Fruit fly (Drosophila melanogaster) whole organism, embryonic: ENCODE measurements around the gene CG32695.

ENCODE experiments used
- ATbp ChIP-seq: fragments of 200-800 bp; sonication (Bioruptor generic); optimal IDR thresholded peaks from 2 replicates; lab custom pipeline; 2017; ENCODE audit warnings: missing biosample characterization, mild to moderate bottlenecking, missing genetic modification characterization, missing genetic modification reagents
- Asciz ChIP-seq: fragments of 200-800 bp; sonication (Bioruptor generic); optimal IDR thresholded peaks from 2 replicates; lab custom pipeline; 2017; ENCODE audit warnings: missing biosample characterization, mild to moderate bottlenecking, missing genetic modification characterization, missing genetic modification reagents
- Awh ChIP-seq: fragments of 200-800 bp; sonication (Bioruptor generic); IDR thresholded peaks from 2 replicates; pipeline ENCODE4, ENCODE4 v1.3.6; 2022; ENCODE audit warnings: missing biosample characterization, missing genetic modification characterization
- CG12104 ChIP-seq: fragments of 200-800 bp; sonication (Bioruptor generic); optimal IDR thresholded peaks from 3 replicates; lab custom pipeline; 2016; ENCODE audit warnings: missing biosample characterization, missing genetic modification characterization
- CG13424 ChIP-seq: fragments of 200-800 bp; sonication (Bioruptor generic); optimal IDR thresholded peaks from 2 replicates; lab custom pipeline; 2019; ENCODE audit warnings: missing biosample characterization, mild to moderate bottlenecking, missing genetic modification characterization, moderate library complexity
- CG14710 ChIP-seq: fragments of 200-800 bp; sonication (Bioruptor generic); optimal IDR thresholded peaks from 3 replicates; lab custom pipeline; 2019; ENCODE audit warnings: missing biosample characterization, mild to moderate bottlenecking, missing genetic modification characterization, moderate library complexity
- CG17328 ChIP-seq: fragments of 200-800 bp; sonication (Bioruptor generic); IDR thresholded peaks from 2 replicates; pipeline ENCODE4 v1.3.6; 2022; ENCODE audit warnings: missing biosample characterization, missing genetic modification characterization
- CG17829 ChIP-seq: fragments of 200-800 bp; optimal IDR thresholded peaks from 2 replicates; lab custom pipeline; 2019; ENCODE audit warnings: missing biosample characterization, mild to moderate bottlenecking, missing genetic modification characterization, moderate library complexity
- CG2116 ChIP-seq: fragments of 200-800 bp; sonication (Bioruptor generic); optimal IDR thresholded peaks from 3 replicates; lab custom pipeline; 2018; ENCODE audit warnings: missing biosample characterization, mild to moderate bottlenecking, missing genetic modification characterization
- CG2202 ChIP-seq: fragments of 200-800 bp; sonication (Bioruptor generic); optimal IDR thresholded peaks from 2 replicates; lab custom pipeline; 2018; ENCODE audit warnings: missing biosample characterization, mild to moderate bottlenecking, missing genetic modification characterization
- CG2712 ChIP-seq: fragments of 200-800 bp; optimal IDR thresholded peaks from 3 replicates; lab custom pipeline; 2019; ENCODE audit warnings: missing biosample characterization, mild to moderate bottlenecking, missing genetic modification characterization, moderate library complexity
- CG3407 ChIP-seq: fragments of 200-800 bp; sonication (Bioruptor generic); optimal IDR thresholded peaks from 2 replicates; lab custom pipeline; 2018; ENCODE audit warnings: missing biosample characterization, mild to moderate bottlenecking, missing genetic modification characterization
- CG3838 ChIP-seq: fragments of 200-800 bp; sonication (Bioruptor generic); optimal IDR thresholded peaks from 3 replicates; lab custom pipeline; 2016; ENCODE audit warnings: missing biosample characterization, missing genetic modification characterization
- CG7745 ChIP-seq: fragments of 200-800 bp; sonication (Bioruptor generic); optimal IDR thresholded peaks from 2 replicates; lab custom pipeline; 2018; ENCODE audit warnings: missing biosample characterization, mild to moderate bottlenecking, missing genetic modification characterization, moderate library complexity
- CG7786 ChIP-seq: fragments of 200-800 bp; sonication (Bioruptor generic); optimal IDR thresholded peaks from 2 replicates; lab custom pipeline; 2016; ENCODE audit warnings: missing biosample characterization, missing genetic modification characterization
- CG9797 ChIP-seq: fragments of 200-800 bp; sonication (Bioruptor generic); optimal IDR thresholded peaks from 3 replicates; lab custom pipeline; 2018; ENCODE audit warnings: missing biosample characterization, mild to moderate bottlenecking, missing genetic modification characterization
- D19A ChIP-seq: fragments of 200-800 bp; optimal IDR thresholded peaks from 3 replicates; lab custom pipeline; 2019; ENCODE audit warnings: missing biosample characterization, mild to moderate bottlenecking, missing genetic modification characterization, moderate library complexity
- Dip3 ChIP-seq: fragments of 200-800 bp; sonication (Bioruptor generic); optimal IDR thresholded peaks from 3 replicates; lab custom pipeline; 2016; ENCODE audit warnings: missing biosample characterization, missing genetic modification characterization
- Doc3 ChIP-seq: fragments of 200-800 bp; sonication (Bioruptor generic); IDR thresholded peaks from 3 replicates; pipeline ENCODE4 v1.3.6; 2022; ENCODE audit warnings: missing biosample characterization, missing genetic modification characterization; ENCODE audit not compliant: partially characterized antibody
- Gug ChIP-seq: fragments of 200-800 bp; sonication (Bioruptor generic); IDR thresholded peaks from 4 replicates; pipeline ENCODE4 v1.3.6; 2022; ENCODE audit warnings: missing biosample characterization, missing genetic modification characterization
- HHEX ChIP-seq: fragments of 200-800 bp; sonication (Bioruptor generic); optimal IDR thresholded peaks from 3 replicates; lab custom pipeline; 2017; ENCODE audit warnings: missing biosample characterization, mild to moderate bottlenecking, missing genetic modification characterization, missing genetic modification reagents
- Hey ChIP-seq: fragments of 200-800 bp; sonication (Bioruptor generic); optimal IDR thresholded peaks from 3 replicates; lab custom pipeline; 2018; ENCODE audit warnings: missing biosample characterization, mild to moderate bottlenecking, missing genetic modification characterization
- Mes4 ChIP-seq: fragments of 200-800 bp; sonication (Bioruptor generic); optimal IDR thresholded peaks from 2 replicates; lab custom pipeline; 2016; ENCODE audit warnings: missing biosample characterization, missing genetic modification characterization
- Mrtf ChIP-seq: fragments of 200-800 bp; sonication (Bioruptor generic); IDR thresholded peaks from 3 replicates; pipeline ENCODE4 v1.3.6; 2022; ENCODE audit warnings: missing biosample characterization, missing genetic modification characterization
- Myb ChIP-seq: fragments of 200-800 bp; sonication (Bioruptor generic); optimal IDR thresholded peaks from 2 replicates; lab custom pipeline; 2016; ENCODE audit warnings: missing biosample characterization, missing genetic modification characterization
- Nf-YB ChIP-seq: fragments of 200-800 bp; sonication (Bioruptor generic); optimal IDR thresholded peaks from 3 replicates; lab custom pipeline; 2019; ENCODE audit warnings: missing biosample characterization, mild to moderate bottlenecking, missing genetic modification characterization, moderate library complexity
- Oli ChIP-seq: fragments of 200-800 bp; sonication (Bioruptor generic); optimal IDR thresholded peaks from 2 replicates; lab custom pipeline; 2018; ENCODE audit warnings: missing biosample characterization, mild to moderate bottlenecking, missing genetic modification characterization, moderate library complexity
- Ravus ChIP-seq: fragments of 200-800 bp; sonication (Bioruptor generic); IDR thresholded peaks from 2 replicates; pipeline ENCODE4 v1.3.6; 2022; ENCODE audit warnings: missing biosample characterization, missing genetic modification characterization
- Sox100B ChIP-seq: fragments of 200-800 bp; sonication (Bioruptor generic); optimal IDR thresholded peaks from 3 replicates; lab custom pipeline; 2018; ENCODE audit warnings: missing biosample characterization, mild to moderate bottlenecking, missing genetic modification characterization
- Sox102F ChIP-seq: fragments of 200-800 bp; sonication (Bioruptor generic); optimal IDR thresholded peaks from 2 replicates; lab custom pipeline; 2018; ENCODE audit warnings: missing biosample characterization, mild to moderate bottlenecking, missing genetic modification characterization, moderate library complexity
- ase ChIP-seq: fragments of 200-800 bp; sonication (Bioruptor generic); IDR thresholded peaks from 3 replicates; pipeline ENCODE4 v1.3.6; 2022; ENCODE audit warnings: missing biosample characterization, missing genetic modification characterization
- cg ChIP-seq: fragments of 200-800 bp; sonication (Bioruptor generic); optimal IDR thresholded peaks from 3 replicates; lab custom pipeline; 2019; ENCODE audit warnings: missing biosample characterization, mild to moderate bottlenecking, missing genetic modification characterization, moderate library complexity
- croc ChIP-seq: fragments of 200-800 bp; sonication (Bioruptor generic); conservative IDR thresholded peaks from 3 replicates; pipeline ENCODE4 v1.3.6; 2022; ENCODE audit warnings: missing biosample characterization, missing genetic modification characterization
- ewg ChIP-seq: fragments of 200-800 bp; sonication (Bioruptor generic); optimal IDR thresholded peaks from 3 replicates; lab custom pipeline; 2017; ENCODE audit warnings: mild to moderate bottlenecking, missing biosample characterization, missing genetic modification reagents, missing genetic modification characterization
- fd102C ChIP-seq: fragments of 200-800 bp; sonication (Bioruptor generic); optimal IDR thresholded peaks from 2 replicates; lab custom pipeline; 2018; ENCODE audit warnings: missing biosample characterization, mild to moderate bottlenecking, missing genetic modification characterization, moderate library complexity
- fd3F ChIP-seq: fragments of 200-800 bp; sonication (Bioruptor generic); optimal IDR thresholded peaks from 2 replicates; lab custom pipeline; 2018; ENCODE audit warnings: missing biosample characterization, mild to moderate bottlenecking, missing genetic modification characterization, moderate library complexity
- grau ChIP-seq: fragments of 200-800 bp; optimal IDR thresholded peaks from 3 replicates; lab custom pipeline; 2019; ENCODE audit warnings: missing biosample characterization, mild to moderate bottlenecking, missing genetic modification characterization, moderate library complexity
- jing ChIP-seq: fragments of 200-800 bp; sonication (Bioruptor generic); optimal IDR thresholded peaks from 2 replicates; lab custom pipeline; 2018; ENCODE audit warnings: missing biosample characterization, mild to moderate bottlenecking, missing genetic modification characterization
- kay ChIP-seq: fragments of 200-800 bp; sonication (Bioruptor generic); optimal IDR thresholded peaks from 2 replicates; lab custom pipeline; 2016; ENCODE audit warnings: missing biosample characterization, missing genetic modification characterization
- ken ChIP-seq: fragments of 200-800 bp; sonication (Bioruptor generic); IDR thresholded peaks from 3 replicates; pipeline ENCODE4 v1.3.6; 2022; ENCODE audit warnings: missing biosample characterization, missing genetic modification characterization
- kni ChIP-seq: fragments of 200-800 bp; sonication (Bioruptor generic); optimal IDR thresholded peaks from 3 replicates; lab custom pipeline; 2017; ENCODE audit warnings: mild to moderate bottlenecking, missing biosample characterization, missing genetic modification reagents, missing genetic modification characterization
- mam ChIP-seq: fragments of 200-800 bp; sonication (Bioruptor generic); optimal IDR thresholded peaks from 3 replicates; lab custom pipeline; 2016; ENCODE audit warnings: missing biosample characterization, missing genetic modification characterization
- nau ChIP-seq: fragments of 200-800 bp; sonication (Bioruptor generic); optimal IDR thresholded peaks from 3 replicates; lab custom pipeline; 2017; ENCODE audit warnings: missing biosample characterization, mild to moderate bottlenecking, missing genetic modification characterization, missing genetic modification reagents
- nerfin-1 ChIP-seq: fragments of 200-800 bp; sonication (Bioruptor generic); optimal IDR thresholded peaks from 3 replicates; lab custom pipeline; 2019; ENCODE audit warnings: missing biosample characterization, mild to moderate bottlenecking, missing genetic modification characterization, moderate library complexity
- oc ChIP-seq: fragments of 200-800 bp; sonication (Bioruptor generic); optimal IDR thresholded peaks from 2 replicates; lab custom pipeline; 2018; ENCODE audit warnings: missing biosample characterization, mild to moderate bottlenecking, missing genetic modification characterization, moderate library complexity
- phol ChIP-seq: fragments of 200-800 bp; sonication (Bioruptor generic); optimal IDR thresholded peaks from 3 replicates; lab custom pipeline; 2018; ENCODE audit warnings: missing biosample characterization, mild to moderate bottlenecking, missing genetic modification characterization, moderate library complexity
- sc ChIP-seq, 3 experiments: fragments of >200 bp in 2 of 3; fragments of 200-800 bp in 1 of 3; sonication (Bioruptor generic) in 1 of 3; optimal IDR thresholded peaks; 2 replicates in 2 of 3; 3 replicates in 1 of 3; lab custom pipeline; 2017; ENCODE audit warnings: mild to moderate bottlenecking in 1 of 3, missing biosample characterization in 1 of 3, missing genetic modification characterization in 1 of 3, missing genetic modification reagents in 1 of 3
- scrt ChIP-seq: fragments of 200-800 bp; sonication (Bioruptor generic); optimal IDR thresholded peaks from 2 replicates; lab custom pipeline; 2018; ENCODE audit warnings: missing biosample characterization, mild to moderate bottlenecking, missing genetic modification characterization, moderate library complexity
- zf30C ChIP-seq: fragments of 200-800 bp; sonication (Bioruptor generic); optimal IDR thresholded peaks from 3 replicates; lab custom pipeline; 2018; ENCODE audit warnings: missing biosample characterization, mild to moderate bottlenecking, missing genetic modification characterization
- zfh1 ChIP-seq: fragments of 200-800 bp; sonication (Bioruptor generic); IDR thresholded peaks from 3 replicates; pipeline ENCODE4 v1.3.6; 2022; ENCODE audit warnings: missing biosample characterization, missing genetic modification characterization

The CG32695 gene

dm6 chrX:9911751-9912150, 37.9 kb upstream of the CG32695 start (continued):
- no peak for TF ChIP-seq jing
- TF ChIP-seq nerfin-1 (tag; lab: Kevin White, UChicago) = peak; percentile 8
- peak; percentile 65 for TF ChIP-seq ATbp (GFP tag; lab: Kevin White, UChicago)
- peak; percentile 21 for TF ChIP-seq Oli (tag; lab: Kevin White, UChicago)
- TF ChIP-seq zfh1 (GFP tag; lab: Robert Waterston, UW) = 0 out of 3 replicates have a peak, but pooled peaks have one; percentile 18
- no peak for TF ChIP-seq CG7786 (GFP tag; lab: Kevin White, UChicago)
- TF ChIP-seq CG9797 = no peak
- no peak for TF ChIP-seq nau (GFP tag; lab: Kevin White, UChicago)
- TF ChIP-seq CG7745 = no peak
- no peak for TF ChIP-seq Nf-YB (GFP tag; lab: Kevin White, UChicago)
- 0 out of 3 replicates have a peak, but pooled peaks have one; percentile 40 for TF ChIP-seq ken
- TF ChIP-seq CG14710 (tag; lab: Kevin White, UChicago) = peak; percentile 5
- no peak for TF ChIP-seq zf30C (GFP tag; lab: Kevin White, UChicago)
- TF ChIP-seq croc (GFP tag; lab: Robert Waterston, UW) = peak; percentile 25; the same call in 1 of the 3 replicates
- TF ChIP-seq Ravus = no peak
- peak; percentile 39 for TF ChIP-seq CG2712 (tag; lab: Kevin White, UChicago)
- no peak for TF ChIP-seq sc (optimal IDR thresholded peaks at IDR 0.05; lab: Kevin White, UChicago)
- no peak for TF ChIP-seq sc (GFP tag; optimal IDR thresholded peaks at IDR 0.05; lab: Kevin White, UChicago)
- no peak for TF ChIP-seq cg
- TF ChIP-seq D19A = peak; percentile 15
- no peak for TF ChIP-seq kay (GFP tag; lab: Kevin White, UChicago)
- peak; percentile 1 for TF ChIP-seq HHEX (GFP tag; lab: Kevin White, UChicago)
- TF ChIP-seq Asciz (GFP tag; lab: Kevin White, UChicago) = no peak
- no peak for TF ChIP-seq CG2202
- TF ChIP-seq Mrtf = no peak
- no peak for TF ChIP-seq fd102C (GFP tag; lab: Kevin White, UChicago)
- peak; percentile 42 for TF ChIP-seq phol (tag; lab: Kevin White, UChicago)
- no peak for TF ChIP-seq CG3407
- TF ChIP-seq Sox100B (GFP tag; lab: Kevin White, UChicago) = peak; percentile 24
- no peak for TF ChIP-seq kni (GFP tag; lab: Kevin White, UChicago)
- TF ChIP-seq Myb (GFP tag; lab: Kevin White, UChicago) = no peak
- 0 out of 3 replicates have a peak, but pooled peaks have one; percentile 24 for TF ChIP-seq ase (GFP tag; lab: Robert Waterston, UW)
- TF ChIP-seq scrt (GFP tag; lab: Kevin White, UChicago) = no peak
- peak; percentile 42; the same call in 1 of the 2 replicates for TF ChIP-seq Awh (GFP tag; lab: Robert Waterston, UW)
- TF ChIP-seq mam (GFP tag; lab: Kevin White, UChicago) = no peak
- peak; percentile 13 for TF ChIP-seq oc (tag; lab: Kevin White, UChicago)
- TF ChIP-seq grau (tag; lab: Kevin White, UChicago) = peak; percentile 5
- TF ChIP-seq CG2116 = no peak
- no peak for TF ChIP-seq CG3838 (GFP tag; lab: Kevin White, UChicago)
- TF ChIP-seq CG17328 (GFP tag; lab: Robert Waterston, UW) = peak; percentile 43; the same call in 1 of the 2 replicates
- peak; percentile 69 for TF ChIP-seq Sox102F (GFP tag; lab: Kevin White, UChicago)
- TF ChIP-seq CG17829 (tag; lab: Kevin White, UChicago) = peak; percentile 21
- no peak for TF ChIP-seq Dip3
- TF ChIP-seq CG12104 (GFP tag; lab: Kevin White, UChicago) = no peak
- peak; percentile 9 for TF ChIP-seq ewg (GFP tag; lab: Kevin White, UChicago)
- no peak for TF ChIP-seq Mes4
- no peak for TF ChIP-seq Doc3 (GFP tag; lab: Robert Waterston, UW)
- TF ChIP-seq Gug (GFP tag; lab: Robert Waterston, UW) = no peak
- no peak for TF ChIP-seq fd3F (GFP tag; lab: Kevin White, UChicago)
- peak; percentile 38 for TF ChIP-seq CG13424 (tag; lab: Kevin White, UChicago)
- no peak for TF ChIP-seq Hey (tag; lab: Kevin White, UChicago)
